Worm (Caenorhabditis elegans) whole organism, young adult: ENCODE results near the gene str-265.
"Not testable (repeated sequence)": the region's sequence is repeated elsewhere in the genome, so short reads cannot be mapped to it uniquely, and the experiment has no call there.

Experiments used
- B0336.3 ChIP-seq: fragments of 200-800 bp; sonication (Bioruptor generic); IDR thresholded peaks from 2 replicates; pipeline ENCODE4 v1.3.6; 2022; ENCODE audit warnings: missing genetic modification characterization, missing compliant biosample characterization
- F39B2.1 ChIP-seq: fragments of 200-800 bp; sonication (Bioruptor generic); IDR thresholded peaks from 2 replicates; pipeline ENCODE4 v1.3.6; 2022; ENCODE audit warnings: missing genetic modification reagents, missing genetic modification characterization, missing compliant biosample characterization
- F49E8.2 ChIP-seq: sonication (generic microtip); optimal IDR thresholded peaks from 3 replicates; lab custom pipeline; 2017; ENCODE audit warnings: missing genetic modification characterization, mild to moderate bottlenecking, missing compliant biosample characterization, antibody characterized with exemption, moderate library complexity; ENCODE audit not compliant: insufficient read depth
- aptf-2 ChIP-seq: fragments of 200-800 bp; sonication (Bioruptor generic); conservative IDR thresholded peaks from 2 replicates; pipeline ENCODE4 v1.3.6; 2022; ENCODE audit warnings: missing genetic modification reagents, missing genetic modification characterization, missing compliant biosample characterization
- bed-1 ChIP-seq: fragments of 200-800 bp; sonication (Bioruptor generic); IDR thresholded peaks from 2 replicates; pipeline ENCODE4 v1.3.6; 2022; ENCODE audit warnings: missing genetic modification reagents, missing genetic modification characterization, missing compliant biosample characterization
- ceh-100 ChIP-seq: fragments of 200-800 bp; sonication (Bioruptor generic); IDR thresholded peaks from 2 replicates; pipeline ENCODE4 v1.3.6; 2022; ENCODE audit warnings: missing genetic modification reagents, missing genetic modification characterization, missing compliant biosample characterization
- dpl-1 ChIP-seq: fragments of 150-350 bp; optimal IDR thresholded peaks from 2 replicates; lab custom pipeline; 2014; ENCODE audit warnings: missing biosample characterization, missing genetic modification reagents, missing genetic modification characterization
- ekl-4 ChIP-seq: fragments of 200-800 bp; sonication (Bioruptor generic); IDR thresholded peaks from 2 replicates; pipeline ENCODE4 v1.3.6; 2022; ENCODE audit warnings: missing genetic modification reagents, missing genetic modification characterization, missing compliant biosample characterization
- let-526 ChIP-seq: fragments of 200-800 bp; sonication (Bioruptor generic); IDR thresholded peaks from 2 replicates; pipeline ENCODE4 v1.3.6; 2022; ENCODE audit warnings: missing genetic modification reagents, missing genetic modification characterization, missing compliant biosample characterization
- pha-4 ChIP-seq: fragments of 150-350 bp; sonication (generic microtip); optimal IDR thresholded peaks from 2 replicates; lab custom pipeline; 2014; ENCODE audit warnings: missing biosample characterization, missing genetic modification reagents, missing genetic modification characterization
- rec-8 ChIP-seq, 2 experiments: sonication (generic microtip); optimal IDR thresholded peaks; 2 replicates each; lab custom pipeline; 2016; ENCODE audit warnings: mild to moderate bottlenecking in 2 of 2, missing genetic modification characterization in 2 of 2, missing genetic modification reagents in 2 of 2, missing genotype in 2 of 2, missing biosample characterization in 1 of 2, missing compliant biosample characterization in 1 of 2, moderate library complexity in 1 of 2
- unc-62 ChIP-seq: fragments of 150-350 bp; optimal IDR thresholded peaks from 2 replicates; lab custom pipeline; 2014; ENCODE audit warnings: missing biosample characterization, missing genetic modification reagents, missing genetic modification characterization
- ztf-25 ChIP-seq: fragments of 200-800 bp; sonication (Bioruptor generic); IDR thresholded peaks from 2 replicates; pipeline ENCODE4 v1.3.6; 2022; ENCODE audit warnings: missing genetic modification reagents, missing genetic modification characterization, missing compliant biosample characterization
- ztf-26 ChIP-seq: sonication (generic microtip); optimal IDR thresholded peaks from 2 replicates; lab custom pipeline; 2017; ENCODE audit warnings: missing genetic modification characterization, missing compliant biosample characterization

- not testable (repeated sequence) for TF ChIP-seq ztf-25; ceh-100; F39B2.1 (GFP tag; lab: Robert Waterston, UW); unc-62 (GFP tag; lab: Kevin White, UChicago); dpl-1 (GFP tag; lab: Kevin White, UChicago); bed-1 (GFP tag; lab: Robert Waterston, UW); pha-4; F49E8.2 (tag; lab: Kevin White, UChicago); let-526 (GFP tag; lab: Robert Waterston, UW); B0336.3; aptf-2 (GFP tag; lab: Robert Waterston, UW); rec-8 (tag; optimal IDR thresholded peaks at IDR 0.05; lab: Kevin White, UChicago); ztf-26 (tag; lab: Kevin White, UChicago); ekl-4
These were observed at the start of gene str-265 for ce11 chrV:2407214-2407613.
